Worm (Caenorhabditis elegans): ENCODE data around the gene pars-1.

ce11 chrIII:7285783-7286182, 47.0 kb downstream of the pars-1 start, which contains the start of gene pho-5:
- TF ChIP-seq hmg-4 (GFP tag; optimal IDR thresholded peaks at IDR 0.05) = no peak
- TF ChIP-seq tbx-37 (GFP tag; conservative IDR thresholded peaks at IDR 0.05) = no peak
- TF ChIP-seq ceh-13 (GFP tag; optimal IDR thresholded peaks at IDR 0.05) = no peak
- no peak for TF ChIP-seq ama-1 (optimal IDR thresholded peaks at IDR 0.05)
- no peak for TF ChIP-seq flt-1 (GFP tag; IDR thresholded peaks at IDR 0.05)
- no peak for TF ChIP-seq ceh-36 (tag; optimal IDR thresholded peaks at IDR 0.05)
- no peak for TF ChIP-seq tra-4 (tag; optimal IDR thresholded peaks at IDR 0.05)
- TF ChIP-seq aly-1 (tag; optimal IDR thresholded peaks at IDR 0.05) = no peak
- TF ChIP-seq pes-1 (GFP tag; IDR thresholded peaks at IDR 0.05) = no peak
- no peak for TF ChIP-seq hnd-1 (tag; optimal IDR thresholded peaks at IDR 0.05)
- TF ChIP-seq tbx-11 (GFP tag; IDR thresholded peaks at IDR 0.05) = no peak
- TF ChIP-seq F13C5.2 (tag; optimal IDR thresholded peaks at IDR 0.05) = no peak
- TF ChIP-seq hmbx-1 (tag; optimal IDR thresholded peaks at IDR 0.05) = no peak
